Fruit fly (Drosophila melanogaster) whole organism, embryonic: ENCODE data around the gene sip3.

Experiments used
- B-H2 ChIP-seq: fragments of 200-800 bp; sonication (Bioruptor generic); optimal IDR thresholded peaks from 2 replicates; lab custom pipeline; 2018; ENCODE audit warnings: missing biosample characterization, mild to moderate bottlenecking, missing genetic modification characterization
- BtbVII ChIP-seq: fragments of 200-800 bp; sonication (Bioruptor generic); optimal IDR thresholded peaks from 3 replicates; lab custom pipeline; 2017; ENCODE audit warnings: missing biosample characterization, mild to moderate bottlenecking, missing genetic modification characterization
- CG11398 ChIP-seq: fragments of 200-800 bp; sonication (Bioruptor generic); optimal IDR thresholded peaks from 2 replicates; lab custom pipeline; 2016; ENCODE audit warnings: missing biosample characterization, missing genetic modification characterization
- CG11695 ChIP-seq: fragments of 200-800 bp; sonication (Bioruptor generic); IDR thresholded peaks from 3 replicates; pipeline ENCODE4 v1.3.6; 2022; ENCODE audit warnings: missing biosample characterization, missing genetic modification characterization
- CG12104 ChIP-seq: fragments of 200-800 bp; sonication (Bioruptor generic); optimal IDR thresholded peaks from 3 replicates; lab custom pipeline; 2016; ENCODE audit warnings: missing biosample characterization, missing genetic modification characterization
- CG13894 ChIP-seq: fragments of 200-800 bp; sonication (Bioruptor generic); optimal IDR thresholded peaks from 3 replicates; lab custom pipeline; 2018; ENCODE audit warnings: missing biosample characterization, mild to moderate bottlenecking, missing genetic modification characterization, moderate library complexity
- CG1602 ChIP-seq: fragments of 200-800 bp; sonication (Bioruptor generic); optimal IDR thresholded peaks from 3 replicates; lab custom pipeline; 2016; ENCODE audit warnings: missing biosample characterization, missing genetic modification characterization
- CG1603 ChIP-seq: fragments of 200-800 bp; sonication (Bioruptor generic); optimal IDR thresholded peaks from 2 replicates; lab custom pipeline; 2019; ENCODE audit warnings: missing biosample characterization, mild to moderate bottlenecking, missing genetic modification characterization, moderate library complexity
- CG34224 ChIP-seq: fragments of 200-800 bp; sonication (Bioruptor generic); IDR thresholded peaks from 3 replicates; pipeline ENCODE4 v1.3.6; 2022; ENCODE audit warnings: missing biosample characterization, missing genetic modification characterization; ENCODE audit not compliant: partially characterized antibody
- CG3995 ChIP-seq: fragments of 200-800 bp; sonication (Bioruptor generic); optimal IDR thresholded peaks from 3 replicates; lab custom pipeline; 2016; ENCODE audit warnings: missing biosample characterization, missing genetic modification characterization
- CG4424 ChIP-seq: fragments of 200-800 bp; sonication (Bioruptor generic); optimal IDR thresholded peaks from 3 replicates; lab custom pipeline; 2016; ENCODE audit warnings: missing biosample characterization, missing genetic modification characterization
- CG4617 ChIP-seq: fragments of 200-800 bp; sonication (Bioruptor generic); optimal IDR thresholded peaks from 3 replicates; lab custom pipeline; 2016; ENCODE audit warnings: missing biosample characterization, missing genetic modification characterization, borderline replicate concordance
- CG5180 ChIP-seq: fragments of 200-800 bp; sonication (Bioruptor generic); optimal IDR thresholded peaks from 3 replicates; lab custom pipeline; 2017; ENCODE audit warnings: missing biosample characterization, missing genetic modification characterization, mild to moderate bottlenecking, moderate library complexity, missing genetic modification reagents
- CG7271 ChIP-seq: fragments of 200-800 bp; sonication (Bioruptor generic); optimal IDR thresholded peaks from 2 replicates; lab custom pipeline; 2018; ENCODE audit warnings: missing biosample characterization, mild to moderate bottlenecking, missing genetic modification characterization, moderate library complexity
- CG7928 ChIP-seq: fragments of 200-800 bp; sonication (Bioruptor generic); optimal IDR thresholded peaks from 2 replicates; lab custom pipeline; 2017; ENCODE audit warnings: missing biosample characterization, mild to moderate bottlenecking, missing genetic modification characterization
- CG8478 ChIP-seq: fragments of >200 bp; optimal IDR thresholded peaks from 2 replicates; lab custom pipeline; 2018
- CG9797 ChIP-seq: fragments of 200-800 bp; sonication (Bioruptor generic); optimal IDR thresholded peaks from 3 replicates; lab custom pipeline; 2018; ENCODE audit warnings: missing biosample characterization, mild to moderate bottlenecking, missing genetic modification characterization
- E2f2 ChIP-seq: fragments of 200-800 bp; sonication (Bioruptor generic); IDR thresholded peaks from 2 replicates; pipeline ENCODE4 v1.3.6; 2022; ENCODE audit warnings: missing biosample characterization, missing genetic modification characterization
- Eip74EF ChIP-seq, 2 experiments: fragments of 200-800 bp in 1 of 2; fragments of >200 bp in 1 of 2; sonication (Bioruptor generic) in 1 of 2; optimal IDR thresholded peaks; 2 replicates each; lab custom pipeline; 2017 to 2019; ENCODE audit warnings: missing biosample characterization in 2 of 2, missing genetic modification characterization in 2 of 2, mild to moderate bottlenecking in 1 of 2, moderate library complexity in 1 of 2
- Ets97D ChIP-seq: fragments of 200-800 bp; sonication (Bioruptor generic); optimal IDR thresholded peaks from 3 replicates; lab custom pipeline; 2016; ENCODE audit warnings: missing biosample characterization, missing genetic modification characterization
- H2.0 ChIP-seq: fragments of 200-800 bp; sonication (Bioruptor generic); IDR thresholded peaks from 2 replicates; pipeline ENCODE4 v1.3.6; 2022; ENCODE audit warnings: missing biosample characterization, missing genetic modification characterization
- Hand ChIP-seq: fragments of 200-800 bp; sonication (Bioruptor generic); optimal IDR thresholded peaks from 2 replicates; lab custom pipeline; 2017; ENCODE audit warnings: mild to moderate bottlenecking, missing biosample characterization, missing genetic modification reagents, missing genetic modification characterization
- Hr51 ChIP-seq, 2 experiments: fragments of 200-800 bp; sonication (Bioruptor generic); optimal IDR thresholded peaks; 2 replicates in 1 of 2; 3 replicates in 1 of 2; lab custom pipeline; 2016 to 2018; ENCODE audit warnings: missing biosample characterization in 2 of 2, missing genetic modification characterization in 2 of 2, mild to moderate bottlenecking in 1 of 2, moderate library complexity in 1 of 2
- Lim3 ChIP-seq: fragments of 200-800 bp; sonication (Bioruptor generic); IDR thresholded peaks from 2 replicates; pipeline ENCODE4 v1.3.6; 2022; ENCODE audit warnings: missing biosample characterization, missing genetic modification characterization
- MBD-R2 ChIP-seq: fragments of 200-800 bp; sonication (Bioruptor generic); IDR thresholded peaks from 2 replicates; pipeline ENCODE4 v1.3.6; 2022; ENCODE audit warnings: missing biosample characterization, missing genetic modification characterization
- Med ChIP-seq: fragments of 200-800 bp; sonication (Bioruptor generic); peaks from one replicate; lab custom pipeline; 2016; ENCODE audit warnings: missing biosample characterization, missing genetic modification characterization, mild to moderate bottlenecking, inconsistent platforms, moderate library complexity
- Opbp ChIP-seq: fragments of 200-800 bp; sonication (Bioruptor generic); IDR thresholded peaks from 3 replicates; pipeline ENCODE4 v1.3.6; 2022; ENCODE audit warnings: missing biosample characterization, missing genetic modification characterization; ENCODE audit not compliant: partially characterized antibody
- Scr ChIP-seq: fragments of 200-800 bp; sonication (Bioruptor generic); IDR thresholded peaks from 2 replicates; pipeline ENCODE4 v1.3.6; 2022; ENCODE audit warnings: missing biosample characterization, missing genetic modification characterization; ENCODE audit not compliant: partially characterized antibody
- bbx ChIP-seq: fragments of 200-800 bp; sonication (Bioruptor generic); IDR thresholded peaks from 2 replicates; pipeline ENCODE4 v1.3.6; 2022; ENCODE audit warnings: missing biosample characterization, missing genetic modification characterization; ENCODE audit not compliant: partially characterized antibody
- chinmo ChIP-seq: fragments of 200-800 bp; sonication (Bioruptor generic); IDR thresholded peaks from 4 replicates; pipeline ENCODE4 v1.3.6; 2022; ENCODE audit warnings: missing biosample characterization, missing genetic modification characterization; ENCODE audit not compliant: partially characterized antibody
- chm ChIP-seq: fragments of 200-800 bp; sonication (Bioruptor generic); IDR thresholded peaks from 2 replicates; pipeline ENCODE4 v1.3.6; 2022; ENCODE audit warnings: missing biosample characterization, missing genetic modification characterization
- dmrt99B ChIP-seq: fragments of 200-800 bp; sonication (Bioruptor generic); optimal IDR thresholded peaks from 2 replicates; lab custom pipeline; 2018; ENCODE audit warnings: missing biosample characterization, mild to moderate bottlenecking, missing genetic modification characterization, moderate library complexity
- en ChIP-seq: fragments of 200-800 bp; sonication (Bioruptor generic); optimal IDR thresholded peaks from 2 replicates; lab custom pipeline; 2016; ENCODE audit warnings: missing biosample characterization, missing genetic modification characterization
- esg ChIP-seq: fragments of 200-800 bp; sonication (Bioruptor generic); conservative IDR thresholded peaks from 2 replicates; pipeline ENCODE4 v1.3.6; 2022; ENCODE audit warnings: missing biosample characterization, missing genetic modification characterization
- gfzf ChIP-seq: fragments of 200-800 bp; sonication (Bioruptor generic); optimal IDR thresholded peaks from 2 replicates; lab custom pipeline; 2016; ENCODE audit warnings: missing biosample characterization, mild to moderate bottlenecking, missing genetic modification characterization, moderate library complexity
- hbn ChIP-seq: fragments of 200-800 bp; sonication (Bioruptor generic); IDR thresholded peaks from 2 replicates; pipeline ENCODE4 v1.3.6; 2022; ENCODE audit warnings: missing biosample characterization, missing genetic modification characterization; ENCODE audit not compliant: partially characterized antibody
- kni ChIP-seq: fragments of 200-800 bp; sonication (Bioruptor generic); optimal IDR thresholded peaks from 3 replicates; lab custom pipeline; 2017; ENCODE audit warnings: mild to moderate bottlenecking, missing biosample characterization, missing genetic modification reagents, missing genetic modification characterization
- mam ChIP-seq: fragments of 200-800 bp; sonication (Bioruptor generic); optimal IDR thresholded peaks from 3 replicates; lab custom pipeline; 2016; ENCODE audit warnings: missing biosample characterization, missing genetic modification characterization
- mld ChIP-seq: fragments of 200-800 bp; sonication (Bioruptor generic); IDR thresholded peaks from 3 replicates; pipeline ENCODE4 v1.3.6; 2022; ENCODE audit warnings: missing biosample characterization, missing genetic modification characterization; ENCODE audit not compliant: partially characterized antibody
- nmo ChIP-seq: fragments of 200-800 bp; sonication (Bioruptor generic); optimal IDR thresholded peaks from 2 replicates; lab custom pipeline; 2018; ENCODE audit warnings: missing biosample characterization, mild to moderate bottlenecking, missing genetic modification characterization, moderate library complexity
- odd ChIP-seq: fragments of 200-800 bp; sonication (Bioruptor generic); optimal IDR thresholded peaks from 2 replicates; lab custom pipeline; 2017; ENCODE audit warnings: missing biosample characterization, mild to moderate bottlenecking, missing genetic modification characterization
- pfk ChIP-seq: fragments of 200-800 bp; sonication (Bioruptor generic); optimal IDR thresholded peaks from 2 replicates; lab custom pipeline; 2018; ENCODE audit warnings: missing biosample characterization, mild to moderate bottlenecking, missing genetic modification characterization, moderate library complexity
- ranshi ChIP-seq: fragments of 200-800 bp; sonication (Bioruptor generic); IDR thresholded peaks from 2 replicates; pipeline ENCODE4 v1.3.6; 2022; ENCODE audit warnings: missing biosample characterization, missing genetic modification characterization
- row ChIP-seq: fragments of 200-800 bp; sonication (Bioruptor generic); IDR thresholded peaks from 3 replicates; pipeline ENCODE4 v1.3.6; 2022; ENCODE audit warnings: missing biosample characterization, missing genetic modification characterization
- sima ChIP-seq: fragments of 200-800 bp; sonication (Bioruptor generic); optimal IDR thresholded peaks from 2 replicates; lab custom pipeline; 2016; ENCODE audit warnings: missing biosample characterization, missing genetic modification characterization
- sna ChIP-seq: fragments of 200-800 bp; sonication (Bioruptor generic); IDR thresholded peaks from 2 replicates; pipeline ENCODE4 v1.3.6; 2022; ENCODE audit warnings: missing biosample characterization, missing genetic modification characterization; ENCODE audit not compliant: partially characterized antibody
- ssp ChIP-seq: fragments of 200-800 bp; sonication (Bioruptor generic); IDR thresholded peaks from 2 replicates; pipeline ENCODE4 v1.3.6; 2022; ENCODE audit warnings: missing biosample characterization, missing genetic modification characterization
- unc-4 ChIP-seq: fragments of 200-800 bp; sonication (Bioruptor generic); IDR thresholded peaks from 2 replicates; pipeline ENCODE4 v1.3.6; 2022; ENCODE audit warnings: missing biosample characterization, missing genetic modification characterization; ENCODE audit not compliant: partially characterized antibody
- vnd ChIP-seq: fragments of 200-800 bp; sonication (Bioruptor generic); IDR thresholded peaks from 3 replicates; pipeline ENCODE4 v1.3.6; 2022; ENCODE audit warnings: missing biosample characterization, missing genetic modification characterization; ENCODE audit not compliant: partially characterized antibody

The sip3 gene

dm6 chr3R:31743279-31743678 lies 28.7 kb upstream of the sip3 start, which contains the start of gene Tbca (continued):
- TF ChIP-seq chinmo (GFP tag; lab: Robert Waterston, UW) (peak; percentile 78; the same call in 1 of the 4 replicates), unc-4 (GFP tag; lab: Robert Waterston, UW) (peak; percentile 24; the same call in 1 of the 2 replicates), CG3995 (GFP tag; lab: Kevin White, UChicago) (peak; percentile 30), pfk (GFP tag; lab: Kevin White, UChicago) (peak; percentile 97), CG4617 (GFP tag; lab: Kevin White, UChicago) (peak; percentile 1), CG4424 (no peak), MBD-R2 (GFP tag; lab: Robert Waterston, UW) (peak; percentile 64; the same call in 1 of the 2 replicates), gfzf (GFP tag; lab: Kevin White, UChicago) (peak; percentile 37), mld (no peak), chm (GFP tag; lab: Robert Waterston, UW) (no peak), Hr51 (GFP tag; optimal IDR thresholded peaks at IDR 0.05; lab: Kevin White, UChicago) (no peak), sima (GFP tag; lab: Kevin White, UChicago) (no peak), CG9797 (peak; percentile 29), bbx (GFP tag; lab: Robert Waterston, UW) (peak; percentile 69), H2.0 (GFP tag; lab: Robert Waterston, UW) (no peak), CG7271 (tag; lab: Kevin White, UChicago) (no peak), sna (GFP tag; lab: Robert Waterston, UW) (peak; percentile 55; the same call in 1 of the 2 replicates), CG5180 (GFP tag; lab: Kevin White, UChicago) (no peak), CG7928 (GFP tag; lab: Kevin White, UChicago) (peak; percentile 84), Eip74EF (GFP tag; optimal IDR thresholded peaks at IDR 0.05; lab: Kevin White, UChicago) (no peak), Lim3 (GFP tag; lab: Robert Waterston, UW) (no peak), CG1602 (GFP tag; lab: Kevin White, UChicago) (no peak), CG13894 (tag; lab: Kevin White, UChicago) (no peak), dmrt99B (tag; lab: Kevin White, UChicago) (no peak), Scr (peak; percentile 58), BtbVII (GFP tag; lab: Kevin White, UChicago) (no peak), CG8478 (lab: Kevin White, UChicago) (no peak), Hand (GFP tag; lab: Kevin White, UChicago) (no peak), Med (GFP tag; lab: Kevin White, UChicago) (peak; percentile 41), CG11695 (GFP tag; lab: Robert Waterston, UW) (no peak), mam (no peak), CG12104 (GFP tag; lab: Kevin White, UChicago) (no peak), esg (GFP tag; lab: Robert Waterston, UW) (no peak), ranshi (no peak), odd (GFP tag; lab: Kevin White, UChicago) (no peak), vnd (no peak; the same call in 2 of the 3 replicates), row (peak; percentile 19; the same call in 1 of the 3 replicates), kni (no peak), Opbp (GFP tag; lab: Robert Waterston, UW) (peak; percentile 55; the same call in 1 of the 3 replicates), CG34224 (GFP tag; lab: Robert Waterston, UW) (peak; percentile 63; the same call in 2 of the 3 replicates), en (no peak), ssp (GFP tag; lab: Robert Waterston, UW) (no peak), Ets97D (peak; percentile 44), B-H2 (GFP tag; lab: Kevin White, UChicago) (no peak), E2f2 (GFP tag; lab: Robert Waterston, UW) (peak; percentile 98), nmo (GFP tag; lab: Kevin White, UChicago) (peak; percentile 4), CG11398 (GFP tag; lab: Kevin White, UChicago) (no peak), CG1603 (tag; lab: Kevin White, UChicago) (peak; percentile 54), hbn (GFP tag; lab: Robert Waterston, UW) (peak; percentile 48)
